Worm (Caenorhabditis elegans): ENCODE data around the gene C54F6.12.

ce11 chrV:7492924-7493323 is 45.0 kb downstream of the C54F6.12 start, which contains the start of gene srbc-10:
- TF ChIP-seq him-1 (tag; optimal IDR thresholded peaks at IDR 0.05) (no peak), dao-5 (tag; optimal IDR thresholded peaks at IDR 0.05) (no peak), W03F9.2 (tag; optimal IDR thresholded peaks at IDR 0.05) (no peak)
